Worm (Caenorhabditis elegans) whole organism, midembryonic: ENCODE data around the gene F59A6.3.

Source experiments
- T22C8.4 ChIP-seq: fragments of 200-800 bp; sonication (Bioruptor generic); IDR thresholded peaks from 2 replicates; pipeline ENCODE4 v1.3.6; 2022; ENCODE audit warnings: missing genetic modification characterization, missing compliant biosample characterization
- cog-1 ChIP-seq: sonication (generic microtip); optimal IDR thresholded peaks from 2 replicates; lab custom pipeline; 2016; ENCODE audit warnings: missing genetic modification characterization, missing compliant biosample characterization
- klf-2 ChIP-seq: fragments of 200-800 bp; sonication (Bioruptor generic); conservative IDR thresholded peaks from 2 replicates; pipeline ENCODE4 v1.3.6; 2022; ENCODE audit warnings: missing genetic modification reagents, missing genetic modification characterization, missing compliant biosample characterization
- ref-1 ChIP-seq: fragments of 200-800 bp; sonication (Bioruptor generic); conservative IDR thresholded peaks from 2 replicates; pipeline ENCODE4 v1.3.6; 2022; ENCODE audit warnings: missing genetic modification reagents, missing genetic modification characterization, missing compliant biosample characterization
- tab-1 ChIP-seq: fragments of 200-800 bp; sonication (Bioruptor generic); IDR thresholded peaks from 2 replicates; pipeline ENCODE4 v1.3.6; 2022; ENCODE audit warnings: missing genetic modification characterization, missing compliant biosample characterization
- ztf-23 ChIP-seq: fragments of 200-800 bp; sonication (Bioruptor generic); IDR thresholded peaks from 2 replicates; pipeline ENCODE4 v1.3.6; 2022; ENCODE audit warnings: missing genetic modification reagents, missing genetic modification characterization, missing compliant biosample characterization

DNA sequence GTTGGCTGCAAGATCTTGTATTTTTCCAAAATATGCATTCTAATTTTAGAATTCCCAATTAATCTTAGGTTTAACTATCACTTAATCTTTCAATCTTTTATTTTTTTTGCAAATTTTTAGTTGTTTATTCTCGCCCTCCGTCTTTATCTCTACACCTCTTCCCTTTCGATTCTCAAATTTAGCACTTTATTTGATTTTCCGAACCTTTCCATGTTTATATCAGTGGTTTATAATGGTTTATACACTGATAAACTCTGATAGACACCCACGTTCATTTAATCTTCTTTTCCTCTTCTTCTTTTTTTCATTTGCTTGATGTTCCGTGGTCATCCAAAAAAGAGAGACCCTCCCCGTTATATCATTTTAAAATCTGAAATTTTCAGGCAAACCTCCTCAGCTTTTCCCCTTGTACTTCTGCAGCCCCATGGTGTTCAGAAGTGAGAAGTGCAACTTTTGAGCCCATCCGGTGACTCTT lies 14.3 kb downstream of the F59A6.3 start, which contains the start of the genes nsy-1 and F59A6.13:
- TF ChIP-seq tab-1 (GFP tag; lab: Robert Waterston, UW) (no peak), T22C8.4 (GFP tag; lab: Robert Waterston, UW) (no peak), ztf-23 (GFP tag; lab: Robert Waterston, UW) (no peak), klf-2 (no peak), cog-1 (no peak), ref-1 (GFP tag; lab: Robert Waterston, UW) (no peak)
